Worm (Caenorhabditis elegans) whole organism, late embryonic: ENCODE measurements around the gene ZK1086.3.

Source experiments
- ceh-19 ChIP-seq: fragments of 200-800 bp; sonication (Bioruptor generic); optimal IDR thresholded peaks from 2 replicates; lab custom pipeline; 2018; ENCODE audit warnings: mild to moderate bottlenecking, missing genetic modification characterization, missing compliant biosample characterization
- dmd-4 ChIP-seq: sonication (generic microtip); optimal IDR thresholded peaks from 2 replicates; lab custom pipeline; 2016; ENCODE audit warnings: borderline replicate concordance, missing genetic modification characterization, missing compliant biosample characterization
- fkh-10 ChIP-seq: fragments of 150-350 bp; optimal IDR thresholded peaks from 2 replicates; lab custom pipeline; 2014; ENCODE audit warnings: missing biosample characterization, missing genetic modification reagents, missing genetic modification characterization
- hlh-30 ChIP-seq: sonication (generic microtip); optimal IDR thresholded peaks from 2 replicates; lab custom pipeline; 2017; ENCODE audit warnings: antibody characterized with exemption, missing genetic modification characterization, missing compliant biosample characterization; ENCODE audit not compliant: insufficient read depth
- lin-11 ChIP-seq: fragments of 200-800 bp; sonication (Bioruptor generic); optimal IDR thresholded peaks from 2 replicates; lab custom pipeline; 2018; ENCODE audit warnings: mild to moderate bottlenecking, missing genetic modification characterization, missing compliant biosample characterization
- nhr-11 ChIP-seq: fragments of 150-350 bp; optimal IDR thresholded peaks from 2 replicates; lab custom pipeline; 2014; ENCODE audit warnings: missing biosample characterization, missing genetic modification characterization
- npax-4 ChIP-seq: sonication (generic microtip); optimal IDR thresholded peaks from 2 replicates; lab custom pipeline; 2016; ENCODE audit warnings: missing genetic modification characterization, missing compliant biosample characterization
- pag-3 ChIP-seq: sonication (generic microtip); optimal IDR thresholded peaks from 2 replicates; lab custom pipeline; 2016; ENCODE audit warnings: missing compliant biosample characterization, missing genetic modification characterization, borderline replicate concordance
- pha-4 ChIP-seq: fragments of 150-350 bp; optimal IDR thresholded peaks from 2 replicates; lab custom pipeline; 2018; ENCODE audit warnings: missing biosample characterization, missing genetic modification reagents, missing genetic modification characterization
- rnt-1 ChIP-seq: sonication (generic microtip); optimal IDR thresholded peaks from 2 replicates; lab custom pipeline; 2016; ENCODE audit warnings: missing genetic modification characterization, missing compliant biosample characterization
- sox-4 ChIP-seq: sonication (generic microtip); optimal IDR thresholded peaks from 2 replicates; lab custom pipeline; 2017; ENCODE audit warnings: mild to moderate bottlenecking, missing genetic modification characterization, inconsistent platforms, missing compliant biosample characterization
- syd-9 ChIP-seq: sonication (generic microtip); optimal IDR thresholded peaks from 2 replicates; lab custom pipeline; 2016; ENCODE audit warnings: mild to moderate bottlenecking, missing genetic modification characterization, moderate library complexity, missing compliant biosample characterization

DNA sequence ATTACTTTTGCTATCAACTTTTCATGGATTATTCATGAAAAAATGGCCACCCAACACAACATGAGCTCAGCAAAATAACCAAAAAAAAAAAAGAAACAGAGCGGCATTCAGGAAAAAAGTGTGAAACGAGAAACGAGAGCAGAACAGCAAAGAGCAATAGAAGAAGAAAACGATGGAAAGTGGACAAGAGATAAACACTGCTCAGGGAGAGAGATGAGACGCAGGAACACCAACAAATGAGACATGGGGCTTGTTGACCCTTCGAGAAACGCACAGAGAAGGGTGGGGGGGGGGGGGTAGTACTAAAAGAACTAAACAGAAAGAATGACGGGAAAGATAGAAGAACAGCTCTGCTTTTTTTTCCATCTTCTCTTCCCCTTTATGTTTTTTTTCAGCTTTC lies 21.3 kb downstream of the ZK1086.3 start:
- TF ChIP-seq pha-4 (tag; lab: Kevin White, UChicago) (no peak), dmd-4 (tag; lab: Kevin White, UChicago) (no peak), npax-4 (tag; lab: Kevin White, UChicago) (no peak), nhr-11 (tag; lab: Kevin White, UChicago) (no peak), lin-11 (tag; lab: Kevin White, UChicago) (no peak), fkh-10 (GFP tag; lab: Kevin White, UChicago) (no peak), pag-3 (tag; lab: Kevin White, UChicago) (no peak), sox-4 (tag; lab: Kevin White, UChicago) (no peak), ceh-19 (GFP tag; lab: Kevin White, UChicago) (no peak), hlh-30 (tag; lab: Kevin White, UChicago) (no peak), rnt-1 (tag; lab: Kevin White, UChicago) (no peak), syd-9 (tag; lab: Kevin White, UChicago) (no peak)
